Fruit fly (Drosophila melanogaster): Measurements from ENCODE around the gene CG7768.

- peak; percentile 70 for TF ChIP-seq OdsH (GFP tag; optimal IDR thresholded peaks at IDR 0.05)
- peak; percentile 69 for TF ChIP-seq CG6276 (GFP tag; optimal IDR thresholded peaks at IDR 0.05)
- TF ChIP-seq CG3919 (GFP tag; optimal IDR thresholded peaks at IDR 0.05), result peak; percentile 80
- TF ChIP-seq CG16779 (tag; optimal IDR thresholded peaks at IDR 0.05), result no peak
- peak; percentile 59 for TF ChIP-seq acj6 (GFP tag; optimal IDR thresholded peaks at IDR 0.05)
- TF ChIP-seq Blimp-1 (GFP tag; optimal IDR thresholded peaks at IDR 0.05), result peak; percentile 17
- peak; percentile 72 for TF ChIP-seq CG6854 (GFP tag; optimal IDR thresholded peaks at IDR 0.05)
- peak; percentile 58 for TF ChIP-seq spab (GFP tag; optimal IDR thresholded peaks at IDR 0.05)
- TF ChIP-seq Sox14 (GFP tag; optimal IDR thresholded peaks at IDR 0.05), result peak; percentile 71
Measured at dm6 chr3L:14253455-14253854, 35.5 kb downstream of the CG7768 start.

All from whole organism, prepupa.